Worm (Caenorhabditis elegans) whole organism, L3 larva: ENCODE data around the gene ugt-11.

ENCODE experiments used
- R02D3.7 ChIP-seq: fragments of 150-350 bp; optimal IDR thresholded peaks from 2 replicates; lab custom pipeline; 2014; ENCODE audit warnings: missing biosample characterization, missing genetic modification characterization
- ZK546.5 ChIP-seq: sonication (generic microtip); optimal IDR thresholded peaks from 2 replicates; lab custom pipeline; 2017; ENCODE audit warnings: missing biosample characterization, missing genetic modification characterization
- aly-2 ChIP-seq: fragments of 150-350 bp; optimal IDR thresholded peaks from 2 replicates; lab custom pipeline; 2014; ENCODE audit warnings: missing biosample characterization, missing genetic modification characterization
- ama-1 ChIP-seq: fragments of 150-350 bp; optimal IDR thresholded peaks from 2 replicates; lab custom pipeline; 2018
- ceh-16 ChIP-seq: sonication (generic microtip); optimal IDR thresholded peaks from 2 replicates; lab custom pipeline; 2017; ENCODE audit warnings: missing biosample characterization, missing genetic modification characterization
- ceh-28 ChIP-seq: fragments of 150-350 bp; optimal IDR thresholded peaks from 2 replicates; lab custom pipeline; 2014; ENCODE audit warnings: missing biosample characterization, missing genetic modification reagents, missing genetic modification characterization
- ceh-82 ChIP-seq: fragments of 150-350 bp; optimal IDR thresholded peaks from 2 replicates; lab custom pipeline; 2014; ENCODE audit warnings: missing biosample characterization, missing genetic modification characterization
- ceh-9 ChIP-seq: sonication (generic microtip); optimal IDR thresholded peaks from 2 replicates; lab custom pipeline; 2018; ENCODE audit warnings: missing biosample characterization, missing genetic modification characterization
- daf-12 ChIP-seq: fragments of 150-350 bp; optimal IDR thresholded peaks from 2 replicates; lab custom pipeline; 2014; ENCODE audit warnings: missing biosample characterization, missing genetic modification reagents, missing genetic modification characterization
- egl-27 ChIP-seq: sonication (generic microtip); optimal IDR thresholded peaks from 4 replicates; lab custom pipeline; 2017; ENCODE audit warnings: missing biosample characterization, missing genetic modification reagents, missing genetic modification characterization
- egl-5 ChIP-seq: fragments of 150-350 bp; optimal IDR thresholded peaks from 2 replicates; lab custom pipeline; 2017; ENCODE audit warnings: missing biosample characterization, missing genetic modification reagents, missing genetic modification characterization, inconsistent platforms
- elt-1 ChIP-seq: fragments of 150-350 bp; optimal IDR thresholded peaks from 2 replicates; lab custom pipeline; 2014; ENCODE audit warnings: missing biosample characterization, missing genetic modification characterization
- elt-2 ChIP-seq: sonication (generic microtip); optimal IDR thresholded peaks from 2 replicates; lab custom pipeline; 2016; ENCODE audit warnings: missing genetic modification reagents, mild to moderate bottlenecking, missing genetic modification characterization, missing compliant biosample characterization
- elt-3 ChIP-seq, 3 experiments: fragments of 150-350 bp in 1 of 3; sonication (generic microtip) in 2 of 3; optimal IDR thresholded peaks; 2 replicates in 2 of 3; 4 replicates in 1 of 3; lab custom pipeline; 2014 to 2017; ENCODE audit warnings: missing biosample characterization in 3 of 3, missing genetic modification characterization in 3 of 3
- fkh-10 ChIP-seq: sonication (generic microtip); optimal IDR thresholded peaks from 2 replicates; lab custom pipeline; 2017; ENCODE audit warnings: missing biosample characterization, missing genetic modification reagents, missing genetic modification characterization
- fkh-2 ChIP-seq: fragments of 150-350 bp; optimal IDR thresholded peaks from 2 replicates; lab custom pipeline; 2014; ENCODE audit warnings: missing biosample characterization, missing genetic modification reagents, missing genetic modification characterization
- fos-1 ChIP-seq: fragments of 150-350 bp; optimal IDR thresholded peaks from 2 replicates; lab custom pipeline; 2014; ENCODE audit warnings: missing biosample characterization, missing genetic modification characterization
- hmg-11 ChIP-seq: sonication (generic microtip); optimal IDR thresholded peaks from 2 replicates; lab custom pipeline; 2016; ENCODE audit warnings: missing genetic modification characterization, missing compliant biosample characterization
- lin-15B ChIP-seq: fragments of 150-350 bp; optimal IDR thresholded peaks from 2 replicates; lab custom pipeline; 2014; ENCODE audit warnings: missing biosample characterization, missing genetic modification characterization
- lin-39 ChIP-seq: fragments of 150-350 bp; optimal IDR thresholded peaks from 2 replicates; lab custom pipeline; 2018; ENCODE audit warnings: missing biosample characterization, missing genetic modification reagents, missing genetic modification characterization
- lsy-12 ChIP-seq: sonication (generic microtip); optimal IDR thresholded peaks from 2 replicates; lab custom pipeline; 2016; ENCODE audit warnings: mild to moderate bottlenecking, missing genetic modification characterization, missing compliant biosample characterization
- mdl-1 ChIP-seq: fragments of 150-350 bp; optimal IDR thresholded peaks from 2 replicates; lab custom pipeline; 2014; ENCODE audit warnings: missing biosample characterization, missing genetic modification characterization
- mml-1 ChIP-seq: fragments of 150-350 bp; sonication (generic microtip); optimal IDR thresholded peaks from 3 replicates; lab custom pipeline; 2014; ENCODE audit warnings: missing biosample characterization, missing genetic modification characterization
- nfya-1 ChIP-seq: sonication (generic microtip); optimal IDR thresholded peaks from 2 replicates; lab custom pipeline; 2017; ENCODE audit warnings: missing genetic modification characterization, mild to moderate bottlenecking, missing compliant biosample characterization, antibody characterized with exemption, moderate library complexity; ENCODE audit not compliant: insufficient read depth
- nhr-11 ChIP-seq: fragments of 150-350 bp; optimal IDR thresholded peaks from 2 replicates; lab custom pipeline; 2014; ENCODE audit warnings: missing biosample characterization, missing genetic modification characterization
- nhr-12 ChIP-seq: fragments of 150-350 bp; optimal IDR thresholded peaks from 2 replicates; lab custom pipeline; 2014; ENCODE audit warnings: missing biosample characterization, missing genetic modification characterization
- nhr-23 ChIP-seq: fragments of 150-350 bp; optimal IDR thresholded peaks from 2 replicates; lab custom pipeline; 2014; ENCODE audit warnings: missing biosample characterization, missing genetic modification reagents, missing genetic modification characterization
- nhr-237 ChIP-seq: fragments of 150-350 bp; optimal IDR thresholded peaks from 2 replicates; lab custom pipeline; 2014; ENCODE audit warnings: missing biosample characterization, missing genetic modification characterization
- nhr-25 ChIP-seq: sonication (generic microtip); optimal IDR thresholded peaks from 2 replicates; lab custom pipeline; 2017; ENCODE audit warnings: missing biosample characterization, missing genetic modification characterization
- nhr-28 ChIP-seq: fragments of 150-350 bp; optimal IDR thresholded peaks from 2 replicates; lab custom pipeline; 2014; ENCODE audit warnings: missing biosample characterization, missing genetic modification characterization
- nhr-43 ChIP-seq: sonication (generic microtip); optimal IDR thresholded peaks from 2 replicates; lab custom pipeline; 2016; ENCODE audit warnings: mild to moderate bottlenecking, missing genetic modification characterization, missing compliant biosample characterization; ENCODE audit not compliant: poor library complexity, severe bottlenecking
- nhr-67 ChIP-seq: fragments of 150-350 bp; optimal IDR thresholded peaks from 2 replicates; lab custom pipeline; 2014; ENCODE audit warnings: missing biosample characterization, missing genetic modification characterization
- nhr-76 ChIP-seq: fragments of 150-350 bp; sonication (generic microtip); optimal IDR thresholded peaks from 5 replicates; lab custom pipeline; 2014; ENCODE audit warnings: missing biosample characterization, missing genetic modification characterization
- nhr-77 ChIP-seq: fragments of 150-350 bp; optimal IDR thresholded peaks from 2 replicates; lab custom pipeline; 2014; ENCODE audit warnings: missing biosample characterization, missing genetic modification characterization
- pha-4 ChIP-seq: fragments of 150-350 bp; optimal IDR thresholded peaks from 2 replicates; lab custom pipeline; 2014; ENCODE audit warnings: missing biosample characterization, missing genetic modification reagents, missing genetic modification characterization
- pqm-1 ChIP-seq: fragments of 150-350 bp; optimal IDR thresholded peaks from 2 replicates; lab custom pipeline; 2017; ENCODE audit warnings: missing biosample characterization, missing genetic modification characterization, inconsistent platforms
- sea-2 ChIP-seq: fragments of 150-350 bp; sonication (generic microtip); optimal IDR thresholded peaks from 4 replicates; lab custom pipeline; 2014; ENCODE audit warnings: missing biosample characterization, missing genetic modification reagents, missing genetic modification characterization
- skn-1 ChIP-seq: fragments of 150-350 bp; optimal IDR thresholded peaks from 2 replicates; lab custom pipeline; 2014; ENCODE audit warnings: missing biosample characterization, missing genetic modification characterization
- tbx-2 ChIP-seq: sonication (generic microtip); optimal IDR thresholded peaks from 2 replicates; lab custom pipeline; 2016; ENCODE audit warnings: mild to moderate bottlenecking, missing genetic modification characterization, missing compliant biosample characterization
- unc-39 ChIP-seq: sonication (generic microtip); optimal IDR thresholded peaks from 4 replicates; lab custom pipeline; 2017; ENCODE audit warnings: missing biosample characterization, missing genetic modification characterization
- unc-62 ChIP-seq: fragments of 150-350 bp; sonication (generic microtip); optimal IDR thresholded peaks from 4 replicates; lab custom pipeline; 2014; ENCODE audit warnings: missing biosample characterization, missing genetic modification reagents, missing genetic modification characterization
- zag-1 ChIP-seq: fragments of 150-350 bp; optimal IDR thresholded peaks from 2 replicates; lab custom pipeline; 2014; ENCODE audit warnings: missing biosample characterization, missing genetic modification characterization
- ztf-11 ChIP-seq: fragments of 150-350 bp; optimal IDR thresholded peaks from 2 replicates; lab custom pipeline; 2014; ENCODE audit warnings: missing biosample characterization, missing genetic modification characterization
- ztf-4 ChIP-seq: fragments of 150-350 bp; optimal IDR thresholded peaks from 2 replicates; lab custom pipeline; 2014; ENCODE audit warnings: missing biosample characterization, missing genetic modification characterization

ugt-11 gene

DNA sequence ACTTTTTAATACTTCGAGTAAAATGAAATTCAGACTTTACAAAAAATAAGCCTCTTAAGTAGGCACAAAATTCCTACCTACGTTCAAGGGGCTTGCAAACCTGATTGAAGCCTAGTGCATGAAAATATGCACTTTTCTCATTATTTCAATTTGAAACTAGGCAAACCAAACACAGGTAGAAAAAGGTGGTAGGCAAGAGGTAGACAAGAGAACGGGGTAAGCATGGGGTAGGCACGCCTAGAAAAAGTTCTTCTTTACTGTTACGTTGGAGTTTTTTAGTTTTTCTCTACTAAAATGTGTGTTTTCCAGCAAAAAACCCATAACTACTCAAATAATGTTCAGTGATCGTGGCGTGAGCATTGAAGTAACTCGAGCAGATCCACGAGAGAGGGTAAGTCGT lies 43.7 kb downstream of the ugt-11 start, which contains the start of gene nex-4:
Gene nex-4, plus strand, starts transcription at position 301 of the 400 bp plus-strand sequence.
- TF ChIP-seq unc-62 (GFP tag; lab: Kevin White, UChicago) (no peak), ceh-16 (tag; lab: Kevin White, UChicago) (no peak), lin-15B (tag; lab: Kevin White, UChicago) (no peak), zag-1 (tag; lab: Kevin White, UChicago) (no peak), fkh-2 (tag; lab: Kevin White, UChicago) (no peak), fkh-10 (GFP tag; lab: Kevin White, UChicago) (no peak), lsy-12 (tag; lab: Kevin White, UChicago) (no peak)
- TF ChIP-seq, all 47 proteins: peak for 0

DNA sequence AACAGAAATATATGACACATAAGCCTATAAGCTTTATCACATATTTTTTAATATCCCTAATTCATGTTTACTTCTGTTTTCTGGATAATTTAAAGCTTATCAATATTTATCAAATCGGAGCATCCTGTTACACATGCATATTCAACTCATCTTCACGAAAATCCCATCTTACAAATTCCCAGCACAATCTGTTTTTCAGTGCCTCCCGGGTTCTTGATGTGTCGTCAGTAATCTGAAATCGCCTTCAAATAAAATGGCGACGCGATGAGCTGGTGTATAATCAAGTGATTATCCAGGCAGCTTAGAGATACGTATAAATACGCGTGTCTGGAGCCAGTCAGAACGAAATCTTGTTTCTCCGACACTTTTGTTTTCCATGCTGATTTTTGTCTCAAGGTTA lies 44.4 kb downstream of the ugt-11 start:
- TF ChIP-seq nhr-25 (tag; lab: Kevin White, UChicago) (no peak), elt-2 (no peak), pha-4 (tag; lab: Kevin White, UChicago) (no peak)

DNA sequence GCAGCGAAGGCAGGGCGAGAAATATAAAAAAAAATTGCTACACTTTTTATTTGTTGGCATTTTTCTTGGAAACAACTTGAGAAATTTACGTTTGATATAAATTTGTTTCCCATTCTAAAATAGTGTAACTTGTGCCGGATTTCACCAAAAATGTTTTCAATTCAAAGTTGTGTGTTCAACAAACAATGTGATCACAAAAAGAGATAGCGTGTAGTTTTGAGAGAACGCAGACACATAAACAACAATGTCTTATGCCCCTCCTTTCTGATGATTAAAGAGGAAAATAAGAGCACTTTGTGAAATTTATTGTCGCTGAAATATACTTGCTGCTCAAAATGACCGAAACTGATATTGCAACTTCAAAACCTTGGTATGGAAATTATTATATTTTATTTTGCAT lies 47.4 kb downstream of the ugt-11 start, which contains the start of gene abhd-5.1:
Gene abhd-5.1, plus strand, starts transcription at position 230 of the 400 bp plus-strand sequence.
- TF ChIP-seq elt-2, result peak; percentile 7
- no peak for TF ChIP-seq nhr-12 (tag; lab: Kevin White, UChicago)
- TF ChIP-seq pha-4 (tag; lab: Kevin White, UChicago), result peak; percentile 63

DNA sequence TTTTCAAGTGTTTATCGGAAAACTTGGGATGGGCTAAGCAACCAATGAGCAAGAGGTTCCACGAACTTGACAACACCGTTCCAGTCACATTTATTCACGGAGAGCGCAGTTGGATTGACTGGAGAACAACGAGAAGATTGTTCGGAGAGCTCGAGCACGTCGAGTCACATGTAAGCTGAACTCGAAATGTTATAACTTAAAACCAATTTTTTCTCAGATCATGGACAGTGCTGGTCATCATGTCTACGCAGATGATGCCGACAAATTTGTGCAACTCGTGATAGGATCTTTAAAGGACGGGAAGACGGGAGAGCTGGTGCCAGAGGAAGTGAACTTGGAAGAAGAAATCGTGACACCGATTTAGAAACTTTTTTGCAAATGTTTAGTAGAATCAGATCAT lies 48.4 kb downstream of the ugt-11 start:
- TF ChIP-seq mdl-1 (tag; lab: Kevin White, UChicago) (no peak), egl-27 (tag; lab: Kevin White, UChicago) (no peak), ztf-4 (tag; lab: Kevin White, UChicago) (no peak), daf-12 (tag; lab: Kevin White, UChicago) (no peak)

DNA sequence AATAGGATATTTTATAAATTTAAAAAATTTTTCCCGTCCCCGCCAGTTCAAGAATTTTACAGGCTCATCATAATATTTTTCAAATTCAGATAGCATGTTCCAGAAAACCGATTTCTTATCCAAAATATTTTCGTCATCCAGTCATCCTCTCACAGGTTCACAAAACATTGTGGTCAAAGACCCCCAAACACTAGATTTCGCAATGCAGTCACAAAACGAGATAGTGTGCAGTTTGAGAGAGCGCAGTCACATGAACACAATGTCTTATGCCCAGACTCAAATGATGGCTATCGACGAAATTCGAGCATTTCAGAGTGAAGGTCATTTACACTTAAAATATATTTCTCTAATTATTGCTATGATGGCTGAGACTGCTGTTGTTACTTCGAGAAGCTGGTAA lies 50.3 kb downstream of the ugt-11 start, which contains the start of gene abhd-5.2:
Gene abhd-5.2, plus strand, starts transcription at position 95 of the 400 bp plus-strand sequence.
- TF ChIP-seq fkh-10 (GFP tag; lab: Kevin White, UChicago) (no peak), pqm-1 (peak; percentile 39), nhr-25 (tag; lab: Kevin White, UChicago) (peak; percentile 37), mml-1 (no peak), nhr-237 (tag; lab: Kevin White, UChicago) (no peak), tbx-2 (tag; lab: Kevin White, UChicago) (no peak), nhr-12 (tag; lab: Kevin White, UChicago) (no peak), ceh-82 (tag; lab: Kevin White, UChicago) (no peak), lin-39 (tag; lab: Kevin White, UChicago) (peak; percentile 48), fos-1 (no peak), nhr-43 (tag; lab: Kevin White, UChicago) (no peak), zag-1 (tag; lab: Kevin White, UChicago) (no peak), nhr-11 (tag; lab: Kevin White, UChicago) (no peak), ama-1 (lab: Kevin White, UChicago) (no peak), nfya-1 (tag; lab: Kevin White, UChicago) (peak; percentile 62), elt-2 (peak; percentile 26), ceh-16 (tag; lab: Kevin White, UChicago) (no peak), elt-1 (no peak), nhr-23 (peak; percentile 8), hmg-11 (peak; percentile 55), elt-3 (tag; optimal IDR thresholded peaks at IDR 0.05; lab: Kevin White, UChicago) (no peak), lsy-12 (tag; lab: Kevin White, UChicago) (no peak), unc-62 (GFP tag; lab: Kevin White, UChicago) (no peak), nhr-77 (no peak), aly-2 (tag; lab: Kevin White, UChicago) (no peak), sea-2 (no peak), mdl-1 (tag; lab: Kevin White, UChicago) (no peak), ceh-9 (tag; lab: Kevin White, UChicago) (no peak), fkh-2 (tag; lab: Kevin White, UChicago) (no peak), nhr-28 (tag; lab: Kevin White, UChicago) (no peak), ZK546.5 (tag; lab: Kevin White, UChicago) (no peak), daf-12 (tag; lab: Kevin White, UChicago) (no peak), ztf-11 (tag; lab: Kevin White, UChicago) (no peak), unc-39 (no peak), egl-5 (tag; lab: Kevin White, UChicago) (no peak), skn-1 (no peak), nhr-67 (tag; lab: Kevin White, UChicago) (no peak), ceh-28 (tag; lab: Kevin White, UChicago) (peak; percentile 26), egl-27 (tag; lab: Kevin White, UChicago) (no peak), R02D3.7 (tag; lab: Kevin White, UChicago) (no peak), lin-15B (tag; lab: Kevin White, UChicago) (peak; percentile 29), nhr-76 (tag; lab: Kevin White, UChicago) (no peak), ztf-4 (tag; lab: Kevin White, UChicago) (no peak)
